Worm (Caenorhabditis elegans): ENCODE results near the gene K07B1.7.

Gene K07B1.7

DNA sequence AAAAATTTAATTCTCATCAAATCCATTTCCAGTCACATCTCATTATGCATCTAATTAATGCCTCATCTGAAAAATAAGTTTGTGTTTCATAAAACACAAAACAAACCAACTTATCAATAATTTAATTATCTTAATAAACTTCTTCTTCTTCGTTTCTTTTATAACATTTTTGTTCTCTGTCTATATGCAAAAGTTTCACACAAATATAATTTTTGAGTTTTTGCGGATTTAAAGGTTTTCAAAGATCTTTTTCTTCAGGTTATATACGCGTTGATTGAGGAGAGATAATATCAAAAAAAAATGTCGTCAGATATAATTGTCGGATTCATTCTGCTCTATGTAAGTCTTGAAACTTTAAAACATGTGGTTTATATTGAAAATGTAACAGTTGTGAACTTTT lies 2.9 kb upstream of the K07B1.7 start, which contains the start of gene srx-47:
Gene srx-47, plus strand, starts transcription at position 301 of the 400 bp plus-strand sequence.
- TF ChIP-seq pha-4 (tag; optimal IDR thresholded peaks at IDR 0.05) (no peak), zim-3 (tag; optimal IDR thresholded peaks at IDR 0.05) (no peak), athp-1 (tag; optimal IDR thresholded peaks at IDR 0.05) (no peak), ztf-3 (GFP tag; optimal IDR thresholded peaks at IDR 0.05) (no peak), F23B12.7 (tag; optimal IDR thresholded peaks at IDR 0.05; ENCODE audit: insufficient read depth) (no peak), rcor-1 (GFP tag; IDR thresholded peaks at IDR 0.05) (no peak), lir-1 (GFP tag; conservative IDR thresholded peaks at IDR 0.05) (no peak), ceh-40 (GFP tag; IDR thresholded peaks at IDR 0.05) (no peak), lsl-1 (GFP tag; optimal IDR thresholded peaks at IDR 0.05) (no peak), bed-1 (GFP tag; IDR thresholded peaks at IDR 0.05) (no peak), let-526 (GFP tag; IDR thresholded peaks at IDR 0.05) (no peak), ceh-79 (tag; optimal IDR thresholded peaks at IDR 0.05) (no peak), dox-1 (GFP tag; IDR thresholded peaks at IDR 0.05) (no peak), hmg-1.2 (GFP tag; IDR thresholded peaks at IDR 0.05) (no peak), Y79H2A.3 (GFP tag; conservative IDR thresholded peaks at IDR 0.05) (no peak)

DNA sequence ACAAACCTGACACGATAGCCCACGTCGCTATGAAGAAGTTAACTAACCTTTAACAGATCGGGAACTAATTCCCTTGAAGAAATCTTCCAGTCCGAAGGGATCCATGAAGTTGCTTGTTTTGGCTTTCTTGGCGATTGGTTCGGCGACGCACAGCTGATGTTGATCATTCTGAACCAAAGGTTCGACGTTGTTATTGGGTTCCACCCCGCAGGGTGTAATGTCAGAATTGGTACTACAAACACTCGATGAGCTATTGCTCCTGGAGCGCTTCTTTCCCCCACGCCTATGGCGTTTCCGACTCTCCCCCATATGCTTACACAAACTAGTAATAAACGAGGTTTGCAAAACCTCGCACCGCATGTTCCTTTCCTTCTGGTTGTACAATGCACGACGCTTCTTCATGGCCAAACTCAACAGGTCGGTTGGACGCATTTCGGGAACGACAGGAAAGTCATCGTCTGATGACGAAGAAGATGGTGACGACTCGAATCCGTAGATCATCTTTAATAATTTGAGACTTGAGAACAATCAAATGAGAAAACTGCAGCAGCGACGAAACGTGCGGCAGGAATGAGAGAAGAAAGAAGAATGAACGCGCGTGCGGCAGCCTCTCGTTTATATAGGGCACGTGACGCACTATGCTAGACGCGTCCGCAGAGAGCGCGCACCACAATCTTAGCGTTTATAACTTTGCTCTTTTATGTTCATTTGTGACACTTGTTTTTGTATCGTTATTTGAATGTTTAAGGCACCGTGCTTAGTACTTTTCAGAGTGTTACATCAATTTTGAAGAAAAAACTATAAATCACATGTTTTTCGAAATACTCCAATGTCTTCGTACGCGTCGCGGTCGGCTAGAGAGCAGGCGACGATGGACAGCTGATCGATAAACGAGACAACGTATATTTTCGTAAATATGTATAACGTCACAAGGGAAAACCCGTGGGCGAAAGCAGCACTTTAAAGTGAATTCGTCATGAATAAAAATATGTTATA lies 2.8 kb downstream of the K07B1.7 start, which contains the start of gene tos-1:
Gene tos-1, minus strand, starts transcription at position 575 of the 996 bp plus-strand sequence.
- peak; percentile 66 for TF ChIP-seq ceh-100 (GFP tag; IDR thresholded peaks at IDR 0.05)
- TF ChIP-seq egl-44 (GFP tag; IDR thresholded peaks at IDR 0.05): no peak
- peak; percentile 95 for TF ChIP-seq ceh-27 (GFP tag; optimal IDR thresholded peaks at IDR 0.05)
- 0 out of 2 replicates have a peak, but pooled peaks have one; percentile 22 for TF ChIP-seq attf-6 (GFP tag; IDR thresholded peaks at IDR 0.05)
- peak; percentile 84 for TF ChIP-seq ztf-18 (tag; optimal IDR thresholded peaks at IDR 0.05)
- TF ChIP-seq B0336.3 (GFP tag; IDR thresholded peaks at IDR 0.05): peak; percentile 91
- peak; percentile 74; the same call in 1 of the 2 replicates for TF ChIP-seq Y79H2A.3 (GFP tag; conservative IDR thresholded peaks at IDR 0.05)
- peak; percentile 85 for TF ChIP-seq D2030.7 (GFP tag; IDR thresholded peaks at IDR 0.05)
- peak; percentile 53 for TF ChIP-seq ceh-79 (tag; optimal IDR thresholded peaks at IDR 0.05)
- TF ChIP-seq nhr-80 (tag; optimal IDR thresholded peaks at IDR 0.05): peak; percentile 94
- TF ChIP-seq chd-7 (tag; optimal IDR thresholded peaks at IDR 0.05): peak; percentile 98
- TF ChIP-seq lir-1 (GFP tag; conservative IDR thresholded peaks at IDR 0.05): peak; percentile 94
- peak; percentile 90 for TF ChIP-seq egl-18 (GFP tag; IDR thresholded peaks at IDR 0.05)
- TF ChIP-seq let-607 (tag; optimal IDR thresholded peaks at IDR 0.05): peak; percentile 89 to 90
- TF ChIP-seq F33H1.4 (GFP tag; IDR thresholded peaks at IDR 0.05): peak; percentile 62
- TF ChIP-seq mcd-1 (GFP tag; IDR thresholded peaks at IDR 0.05): peak; percentile 88
- TF ChIP-seq ceh-58 (GFP tag; IDR thresholded peaks at IDR 0.05): 0 out of 2 replicates have a peak, but pooled peaks have one; percentile 45
- no peak; the same call in 1 of the 2 replicates for TF ChIP-seq zfh-2 (GFP tag; conservative IDR thresholded peaks at IDR 0.05)
- TF ChIP-seq F57C9.4 (tag; optimal IDR thresholded peaks at IDR 0.05): peak; percentile 84
- peak; percentile 99 for TF ChIP-seq lin-40 (tag; optimal IDR thresholded peaks at IDR 0.05)
- TF ChIP-seq Y56A3A.18 (GFP tag; IDR thresholded peaks at IDR 0.05): peak; percentile 16; the same call in 1 of the 2 replicates
- TF ChIP-seq snpc-1.1 (tag; optimal IDR thresholded peaks at IDR 0.05; ENCODE audit: insufficient read depth): no peak
- no peak for TF ChIP-seq fkh-3 (tag; optimal IDR thresholded peaks at IDR 0.05)
- TF ChIP-seq F23B12.7 (tag; optimal IDR thresholded peaks at IDR 0.05; ENCODE audit: insufficient read depth): peak; percentile 91
- no peak for TF ChIP-seq sdz-38 (tag; optimal IDR thresholded peaks at IDR 0.05)
- TF ChIP-seq unc-62 (GFP tag; optimal IDR thresholded peaks at IDR 0.05): peak; percentile 59
- peak; percentile 27 for TF ChIP-seq F49E8.2 (tag; optimal IDR thresholded peaks at IDR 0.05; ENCODE audit: insufficient read depth)
- peak; percentile 67; the same call in 1 of the 2 replicates for TF ChIP-seq sea-2 (GFP tag; IDR thresholded peaks at IDR 0.05)
- TF ChIP-seq him-1 (tag; optimal IDR thresholded peaks at IDR 0.05): no peak
- TF ChIP-seq C06A6.2 (GFP tag; conservative IDR thresholded peaks at IDR 0.05): peak; percentile 95
- TF ChIP-seq lin-35 (GFP tag; optimal IDR thresholded peaks at IDR 0.05): peak in 2 of 3 experiments; percentile 80 to 85
- no peak for TF ChIP-seq F57A8.1 (GFP tag; optimal IDR thresholded peaks at IDR 0.05)
- peak; percentile 73 for TF ChIP-seq hsf-1 (GFP tag; IDR thresholded peaks at IDR 0.05)

Measured in whole organism, young adult.